Worm (Caenorhabditis elegans): ENCODE results near the gene C47A4.5.

The C47A4.5 gene

DNA sequence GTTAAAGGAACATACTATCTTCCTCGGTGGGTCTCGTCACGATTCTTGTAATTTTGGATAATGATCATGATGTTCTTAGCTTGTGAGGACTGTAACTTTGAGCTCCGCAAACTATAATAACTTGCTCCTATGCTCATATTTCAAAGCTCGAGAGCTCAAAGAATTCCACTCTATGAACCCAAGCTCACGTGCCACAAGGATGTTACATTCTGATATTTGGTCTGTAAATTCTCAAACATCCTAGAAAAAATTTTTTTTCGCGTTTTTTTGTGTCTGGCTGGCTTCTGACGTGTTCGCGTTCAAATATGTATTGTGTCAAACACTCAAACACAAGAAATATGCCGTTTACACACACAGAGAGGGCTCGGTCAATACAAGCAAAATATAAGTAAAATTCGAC lies 30.6 kb downstream of the C47A4.5 start, which contains the start of gene Y45F10D.16:
Y45F10D.16 (plus strand) TSS at position 301 of the 400 bp plus-strand sequence.
- TF ChIP-seq nhr-76 (tag; optimal IDR thresholded peaks at IDR 0.05) (no peak), ceh-83 (GFP tag; optimal IDR thresholded peaks at IDR 0.05) (no peak), tbx-8 (GFP tag; optimal IDR thresholded peaks at IDR 0.05) (no peak), ceh-43 (GFP tag; optimal IDR thresholded peaks at IDR 0.05) (no peak), zip-8 (tag; optimal IDR thresholded peaks at IDR 0.05) (no peak), drap-1 (GFP tag; optimal IDR thresholded peaks at IDR 0.05) (no peak), nhr-12 (tag; optimal IDR thresholded peaks at IDR 0.05) (no peak), lsy-2 (tag; optimal IDR thresholded peaks at IDR 0.05) (no peak), snpc-4 (tag; optimal IDR thresholded peaks at IDR 0.05) (no peak), mls-2 (tag; optimal IDR thresholded peaks at IDR 0.05) (no peak), unc-39 (tag; optimal IDR thresholded peaks at IDR 0.05) (no peak), ces-1 (GFP tag; optimal IDR thresholded peaks at IDR 0.05) (no peak), sptf-1 (tag; optimal IDR thresholded peaks at IDR 0.05) (no peak), sem-2 (GFP tag; optimal IDR thresholded peaks at IDR 0.05) (no peak), ztf-11 (tag; optimal IDR thresholded peaks at IDR 0.05) (no peak), nhr-237 (tag; optimal IDR thresholded peaks at IDR 0.05) (no peak), ceh-39 (tag; optimal IDR thresholded peaks at IDR 0.05) (no peak), unc-120 (tag; optimal IDR thresholded peaks at IDR 0.05; ENCODE audit: poor library complexity, severe bottlenecking) (no peak)

ce11 chrIV:13776745-13777144 lies 31.2 kb downstream of the C47A4.5 start:
- TF ChIP-seq ces-1 (GFP tag; optimal IDR thresholded peaks at IDR 0.05), result no peak

DNA sequence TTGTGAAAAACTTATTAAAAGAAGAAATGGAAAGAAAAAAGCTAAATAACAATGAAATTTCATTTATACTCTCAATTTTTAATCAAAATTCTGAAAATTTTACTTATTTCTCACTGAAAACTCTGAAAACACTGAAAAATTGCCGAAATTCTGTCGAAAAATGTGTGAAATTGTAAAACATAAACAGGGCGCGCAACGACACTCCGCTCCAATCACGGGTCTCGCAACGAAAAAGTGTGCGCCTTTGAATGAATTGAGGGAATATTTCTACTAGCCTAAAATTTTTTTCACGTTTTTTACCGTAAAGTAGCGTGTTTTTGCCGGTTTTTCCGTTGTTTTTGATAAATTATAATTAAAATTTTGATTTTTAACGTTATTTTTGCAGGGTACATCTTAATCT lies 32.0 kb downstream of the C47A4.5 start, which contains the start of gene rpl-18:
rpl-18 (plus strand) TSS at position 386 of the 400 bp plus-strand sequence.
- TF ChIP-seq unc-120 (tag; optimal IDR thresholded peaks at IDR 0.05; ENCODE audit: poor library complexity, severe bottlenecking), result peak; percentile 30
- TF ChIP-seq lin-13 (tag; optimal IDR thresholded peaks at IDR 0.05), result peak; percentile 76
- TF ChIP-seq cnd-1 (tag; optimal IDR thresholded peaks at IDR 0.05), result no peak
- peak; percentile 45 for TF ChIP-seq nhr-237 (tag; optimal IDR thresholded peaks at IDR 0.05)
- TF ChIP-seq pha-4 (tag; optimal IDR thresholded peaks at IDR 0.05), result peak; percentile 54
- no peak for TF ChIP-seq mls-2 (tag; optimal IDR thresholded peaks at IDR 0.05)
- TF ChIP-seq mep-1 (tag; optimal IDR thresholded peaks at IDR 0.05), result peak; percentile 23
- peak; percentile 41 for TF ChIP-seq ceh-39 (tag; optimal IDR thresholded peaks at IDR 0.05)
- no peak for TF ChIP-seq unc-39 (tag; optimal IDR thresholded peaks at IDR 0.05)
- peak; percentile 67 for TF ChIP-seq ces-1 (GFP tag; optimal IDR thresholded peaks at IDR 0.05)
- TF ChIP-seq hlh-1 (tag; optimal IDR thresholded peaks at IDR 0.05), result peak; percentile 17
- peak; percentile 80 for TF ChIP-seq lsy-2 (tag; optimal IDR thresholded peaks at IDR 0.05)

DNA sequence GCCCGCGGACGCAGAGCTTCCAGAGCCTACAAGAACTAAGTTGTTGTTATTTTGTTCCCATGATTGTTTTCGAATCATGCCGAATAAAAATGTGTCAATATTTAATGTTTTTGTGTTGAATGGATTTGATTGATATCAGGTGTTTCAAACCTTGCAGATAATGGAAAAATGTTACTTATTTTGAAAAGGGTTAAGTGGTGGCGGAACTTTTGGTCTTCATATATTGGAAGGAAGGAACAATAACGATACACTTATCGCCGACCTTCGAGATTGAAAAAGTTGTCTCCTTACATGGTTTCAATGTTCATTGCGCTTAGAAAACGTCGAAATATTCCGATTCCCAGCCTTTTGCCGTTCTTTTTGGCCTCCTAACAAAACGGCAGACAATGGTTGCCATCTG lies 33.2 kb downstream of the C47A4.5 start, which contains the start of gene gly-10:
gly-10 (plus strand) TSS at position 387 of the 400 bp plus-strand sequence.
- TF ChIP-seq ceh-39 (tag; optimal IDR thresholded peaks at IDR 0.05) (no peak), flh-1 (GFP tag; optimal IDR thresholded peaks at IDR 0.05) (no peak), lin-32 (GFP tag; optimal IDR thresholded peaks at IDR 0.05) (no peak), ces-1 (GFP tag; optimal IDR thresholded peaks at IDR 0.05) (no peak), sem-2 (GFP tag; optimal IDR thresholded peaks at IDR 0.05) (no peak), zip-8 (tag; optimal IDR thresholded peaks at IDR 0.05) (no peak), blmp-1 (tag; optimal IDR thresholded peaks at IDR 0.05) (no peak), mls-2 (tag; optimal IDR thresholded peaks at IDR 0.05) (no peak), unc-39 (tag; optimal IDR thresholded peaks at IDR 0.05) (no peak), hlh-1 (tag; optimal IDR thresholded peaks at IDR 0.05) (no peak), tbx-8 (GFP tag; optimal IDR thresholded peaks at IDR 0.05) (no peak), ztf-11 (tag; optimal IDR thresholded peaks at IDR 0.05) (no peak), ham-2 (GFP tag; optimal IDR thresholded peaks at IDR 0.05) (no peak), pha-4 (tag; optimal IDR thresholded peaks at IDR 0.05) (no peak), unc-120 (tag; optimal IDR thresholded peaks at IDR 0.05; ENCODE audit: poor library complexity, severe bottlenecking) (no peak), drap-1 (GFP tag; optimal IDR thresholded peaks at IDR 0.05) (no peak), elt-1 (tag; optimal IDR thresholded peaks at IDR 0.05; ENCODE audit: borderline replicate concordance, insufficient read depth) (no peak), lin-13 (tag; optimal IDR thresholded peaks at IDR 0.05) (no peak), elt-3 (tag; optimal IDR thresholded peaks at IDR 0.05) (no peak)

- TF ChIP-seq mls-2 (tag; optimal IDR thresholded peaks at IDR 0.05) (no peak), unc-62 (GFP tag; optimal IDR thresholded peaks at IDR 0.05) (no peak), elt-1 (tag; optimal IDR thresholded peaks at IDR 0.05; ENCODE audit: borderline replicate concordance, insufficient read depth) (no peak), mab-5 (tag; optimal IDR thresholded peaks at IDR 0.05) (no peak), ceh-83 (GFP tag; optimal IDR thresholded peaks at IDR 0.05) (no peak), nhr-76 (tag; optimal IDR thresholded peaks at IDR 0.05) (no peak), ham-2 (GFP tag; optimal IDR thresholded peaks at IDR 0.05) (no peak), sem-2 (GFP tag; optimal IDR thresholded peaks at IDR 0.05) (no peak), bed-3 (GFP tag; optimal IDR thresholded peaks at IDR 0.05) (no peak), ces-1 (GFP tag; optimal IDR thresholded peaks at IDR 0.05) (no peak), blmp-1 (tag; optimal IDR thresholded peaks at IDR 0.05) (no peak), sptf-1 (tag; optimal IDR thresholded peaks at IDR 0.05) (no peak)
Observed at ce11 chrIV:13782319-13782718, 36.8 kb downstream of the C47A4.5 start.
